Worm (Caenorhabditis elegans) whole organism, L2 larva: ENCODE measurements around the gene T05C12.9.

ENCODE experiments used
- C34F6.9 ChIP-seq: fragments of 150-350 bp; optimal IDR thresholded peaks from 2 replicates; lab custom pipeline; 2014; ENCODE audit warnings: missing biosample characterization, missing genetic modification characterization
- F13H6.1 ChIP-seq: sonication (generic microtip); optimal IDR thresholded peaks from 2 replicates; lab custom pipeline; 2016; ENCODE audit warnings: missing genetic modification characterization, missing compliant biosample characterization
- R02D3.7 ChIP-seq: fragments of 150-350 bp; optimal IDR thresholded peaks from 2 replicates; lab custom pipeline; 2014; ENCODE audit warnings: missing biosample characterization, missing genetic modification characterization
- Y55F3AM.14 ChIP-seq: fragments of 200-800 bp; sonication (Bioruptor generic); optimal IDR thresholded peaks from 2 replicates; lab custom pipeline; 2018; ENCODE audit warnings: mild to moderate bottlenecking, missing genetic modification characterization, missing compliant biosample characterization
- ZK546.5 ChIP-seq: sonication (generic microtip); optimal IDR thresholded peaks from 2 replicates; lab custom pipeline; 2017; ENCODE audit warnings: missing biosample characterization, missing genetic modification characterization
- alr-1 ChIP-seq: fragments of 150-350 bp; optimal IDR thresholded peaks from 2 replicates; lab custom pipeline; 2014; ENCODE audit warnings: missing biosample characterization, missing genetic modification characterization
- aly-2 ChIP-seq: fragments of 150-350 bp; optimal IDR thresholded peaks from 2 replicates; lab custom pipeline; 2014; ENCODE audit warnings: missing biosample characterization, missing genetic modification characterization
- ama-1 ChIP-seq: fragments of 150-350 bp; optimal IDR thresholded peaks from 2 replicates; lab custom pipeline; 2018; ENCODE audit warnings: inconsistent platforms
- blmp-1 ChIP-seq: sonication (generic microtip); optimal IDR thresholded peaks from 2 replicates; lab custom pipeline; 2017; ENCODE audit warnings: missing genetic modification characterization, mild to moderate bottlenecking, missing compliant biosample characterization, antibody characterized with exemption, moderate library complexity; ENCODE audit not compliant: insufficient read depth
- ceh-16 ChIP-seq: fragments of 150-350 bp; optimal IDR thresholded peaks from 2 replicates; lab custom pipeline; 2014; ENCODE audit warnings: missing biosample characterization, missing genetic modification characterization
- ceh-82 ChIP-seq: fragments of 150-350 bp; optimal IDR thresholded peaks from 2 replicates; lab custom pipeline; 2014; ENCODE audit warnings: missing biosample characterization, missing genetic modification characterization
- crh-2 ChIP-seq: sonication (generic microtip); optimal IDR thresholded peaks from 2 replicates; lab custom pipeline; 2017; ENCODE audit warnings: missing biosample characterization, missing genetic modification characterization
- dmd-4 ChIP-seq: sonication (generic microtip); optimal IDR thresholded peaks from 2 replicates; lab custom pipeline; 2017; ENCODE audit warnings: missing biosample characterization, missing genetic modification characterization
- egl-27 ChIP-seq: sonication (generic microtip); optimal IDR thresholded peaks from 3 replicates; lab custom pipeline; 2017; ENCODE audit warnings: missing biosample characterization, missing genetic modification reagents, missing genetic modification characterization
- elt-1 ChIP-seq: fragments of 150-350 bp; optimal IDR thresholded peaks from 2 replicates; lab custom pipeline; 2014; ENCODE audit warnings: missing biosample characterization, missing genetic modification characterization
- elt-3 ChIP-seq: sonication (generic microtip); optimal IDR thresholded peaks from 2 replicates; lab custom pipeline; 2017; ENCODE audit warnings: missing biosample characterization, missing genetic modification characterization
- fos-1 ChIP-seq: fragments of 150-350 bp; optimal IDR thresholded peaks from 2 replicates; lab custom pipeline; 2014; ENCODE audit warnings: missing biosample characterization, missing genetic modification characterization
- gmeb-1 ChIP-seq: fragments of 150-350 bp; optimal IDR thresholded peaks from 2 replicates; lab custom pipeline; 2014; ENCODE audit warnings: missing biosample characterization, missing genetic modification characterization
- lin-11 ChIP-seq: fragments of 150-350 bp; sonication (generic microtip); optimal IDR thresholded peaks from 2 replicates; lab custom pipeline; 2014; ENCODE audit warnings: missing biosample characterization, missing genetic modification characterization, inconsistent platforms, mixed read lengths
- lin-13 ChIP-seq: fragments of 150-350 bp; optimal IDR thresholded peaks from 2 replicates; lab custom pipeline; 2014; ENCODE audit warnings: missing biosample characterization, missing genetic modification reagents, missing genetic modification characterization
- lin-39 ChIP-seq: fragments of 150-350 bp; optimal IDR thresholded peaks from 2 replicates; lab custom pipeline; 2014; ENCODE audit warnings: missing biosample characterization, missing genetic modification reagents, missing genetic modification characterization
- lsy-2 ChIP-seq, 2 experiments: fragments of 150-350 bp in 1 of 2; sonication (generic microtip) in 1 of 2; optimal IDR thresholded peaks; 2 replicates each; lab custom pipeline; 2014 to 2017; ENCODE audit warnings: missing biosample characterization in 2 of 2, missing genetic modification characterization in 2 of 2
- mab-5 ChIP-seq: fragments of 150-350 bp; optimal IDR thresholded peaks from 2 replicates; lab custom pipeline; 2014; ENCODE audit warnings: missing biosample characterization, missing genetic modification characterization
- mbf-1 ChIP-seq: sonication (generic microtip); optimal IDR thresholded peaks from 2 replicates; lab custom pipeline; 2017; ENCODE audit warnings: missing biosample characterization, missing genetic modification characterization
- mdl-1 ChIP-seq, 2 experiments: fragments of 150-350 bp in 1 of 2; sonication (generic microtip) in 1 of 2; optimal IDR thresholded peaks; 2 replicates each; lab custom pipeline; 2017; ENCODE audit warnings: missing biosample characterization in 2 of 2, missing genetic modification characterization in 2 of 2
- nhr-10 ChIP-seq: sonication (generic microtip); optimal IDR thresholded peaks from 2 replicates; lab custom pipeline; 2017; ENCODE audit warnings: missing biosample characterization, missing genetic modification characterization
- nhr-11 ChIP-seq: fragments of 150-350 bp; optimal IDR thresholded peaks from 2 replicates; lab custom pipeline; 2014; ENCODE audit warnings: missing biosample characterization, missing genetic modification characterization
- nhr-12 ChIP-seq: fragments of 150-350 bp; optimal IDR thresholded peaks from 2 replicates; lab custom pipeline; 2014; ENCODE audit warnings: missing biosample characterization, missing genetic modification characterization
- nhr-129 ChIP-seq: fragments of 150-350 bp; optimal IDR thresholded peaks from 2 replicates; lab custom pipeline; 2014; ENCODE audit warnings: missing biosample characterization, missing genetic modification characterization
- nhr-21 ChIP-seq: fragments of 150-350 bp; optimal IDR thresholded peaks from 2 replicates; lab custom pipeline; 2014; ENCODE audit warnings: missing biosample characterization, missing genetic modification characterization
- nhr-23 ChIP-seq: fragments of 150-350 bp; optimal IDR thresholded peaks from 2 replicates; lab custom pipeline; 2014; ENCODE audit warnings: missing biosample characterization, missing genetic modification reagents, missing genetic modification characterization
- nhr-237 ChIP-seq: fragments of 150-350 bp; optimal IDR thresholded peaks from 2 replicates; lab custom pipeline; 2014; ENCODE audit warnings: missing biosample characterization, missing genetic modification characterization
- nhr-25 ChIP-seq: fragments of 150-350 bp; sonication (generic microtip); optimal IDR thresholded peaks from 3 replicates; lab custom pipeline; 2014; ENCODE audit warnings: missing biosample characterization, missing genetic modification characterization
- nhr-6 ChIP-seq: fragments of 150-350 bp; optimal IDR thresholded peaks from 2 replicates; lab custom pipeline; 2014; ENCODE audit warnings: missing biosample characterization, missing genetic modification characterization
- nhr-77 ChIP-seq: fragments of 150-350 bp; optimal IDR thresholded peaks from 2 replicates; lab custom pipeline; 2014; ENCODE audit warnings: missing biosample characterization, missing genetic modification characterization
- peb-1 ChIP-seq: fragments of 150-350 bp; optimal IDR thresholded peaks from 2 replicates; lab custom pipeline; 2014; ENCODE audit warnings: missing biosample characterization, missing genetic modification characterization
- sem-4 ChIP-seq: fragments of 150-350 bp; optimal IDR thresholded peaks from 2 replicates; lab custom pipeline; 2014; ENCODE audit warnings: missing biosample characterization, missing genetic modification reagents, missing genetic modification characterization
- skn-1 ChIP-seq: sonication (generic microtip); optimal IDR thresholded peaks from 2 replicates; lab custom pipeline; 2017; ENCODE audit warnings: missing biosample characterization, missing genetic modification characterization
- sma-3 ChIP-seq: sonication (generic microtip); optimal IDR thresholded peaks from 2 replicates; lab custom pipeline; 2016; ENCODE audit warnings: missing genetic modification reagents, missing genetic modification characterization, missing compliant biosample characterization
- sma-9 ChIP-seq, 2 experiments: fragments of 150-350 bp in 1 of 2; sonication (generic microtip) in 1 of 2; optimal IDR thresholded peaks; 2 replicates each; lab custom pipeline; 2014 to 2016; ENCODE audit warnings: missing genetic modification characterization in 2 of 2, mild to moderate bottlenecking in 1 of 2, missing biosample characterization in 1 of 2, missing compliant biosample characterization in 1 of 2, missing genetic modification reagents in 1 of 2, moderate library complexity in 1 of 2
- snpc-4 ChIP-seq: fragments of 150-350 bp; optimal IDR thresholded peaks from 2 replicates; lab custom pipeline; 2014; ENCODE audit warnings: missing biosample characterization, missing genetic modification characterization
- unc-39 ChIP-seq: fragments of 150-350 bp; optimal IDR thresholded peaks from 2 replicates; lab custom pipeline; 2014; ENCODE audit warnings: missing biosample characterization, missing genetic modification characterization
- unc-55 ChIP-seq: fragments of 150-350 bp; sonication (generic microtip); optimal IDR thresholded peaks from 3 replicates; lab custom pipeline; 2014; ENCODE audit warnings: missing biosample characterization, missing genetic modification reagents, missing genetic modification characterization
- unc-62 ChIP-seq: fragments of 150-350 bp; optimal IDR thresholded peaks from 2 replicates; lab custom pipeline; 2014; ENCODE audit warnings: missing biosample characterization, missing genetic modification reagents, missing genetic modification characterization
- zag-1 ChIP-seq: fragments of 150-350 bp; optimal IDR thresholded peaks from 2 replicates; lab custom pipeline; 2014; ENCODE audit warnings: missing biosample characterization, missing genetic modification characterization
- ztf-1 ChIP-seq: fragments of 200-800 bp; sonication (Bioruptor generic); conservative IDR thresholded peaks from 2 replicates; pipeline ENCODE4 v1.3.6; 2022; ENCODE audit warnings: missing genetic modification characterization, missing compliant biosample characterization
- ztf-11 ChIP-seq: sonication (generic microtip); optimal IDR thresholded peaks from 2 replicates; lab custom pipeline; 2017; ENCODE audit warnings: missing biosample characterization, missing genetic modification characterization
- ztf-4 ChIP-seq: fragments of 150-350 bp; optimal IDR thresholded peaks from 2 replicates; lab custom pipeline; 2014; ENCODE audit warnings: missing biosample characterization, missing genetic modification characterization

Gene T05C12.9

ce11 chrII:8160916-8161315, 32.1 kb downstream of the T05C12.9 start:
- no peak for TF ChIP-seq nhr-25 (tag; lab: Kevin White, UChicago)
- no peak for TF ChIP-seq ceh-82 (tag; lab: Kevin White, UChicago)
- TF ChIP-seq nhr-10 (tag; lab: Kevin White, UChicago), result no peak
- TF ChIP-seq, all 48 proteins: peak for 0

ce11 chrII:8157991-8158390, 35.0 kb downstream of the T05C12.9 start, which contains the start of gene pch-2:
pch-2 (plus strand) TSS chrII:8158349.
- TF ChIP-seq mab-5 (no peak), skn-1 (tag; lab: Kevin White, UChicago) (no peak), egl-27 (no peak), ceh-82 (tag; lab: Kevin White, UChicago) (no peak), C34F6.9 (tag; lab: Kevin White, UChicago) (peak; percentile 47), lin-39 (tag; lab: Kevin White, UChicago) (no peak), nhr-77 (tag; lab: Kevin White, UChicago) (no peak), sma-3 (no peak), ceh-16 (no peak), snpc-4 (tag; lab: Kevin White, UChicago) (no peak), nhr-10 (tag; lab: Kevin White, UChicago) (no peak), unc-62 (no peak), ztf-1 (GFP tag; lab: Robert Waterston, UW) (no peak), nhr-129 (tag; lab: Kevin White, UChicago) (peak; percentile 44), ztf-4 (tag; lab: Kevin White, UChicago) (no peak), mbf-1 (tag; lab: Kevin White, UChicago) (no peak), dmd-4 (tag; lab: Kevin White, UChicago) (no peak), nhr-11 (tag; lab: Kevin White, UChicago) (no peak), ama-1 (lab: Kevin White, UChicago) (no peak), mdl-1 (tag; optimal IDR thresholded peaks at IDR 0.05; lab: Kevin White, UChicago) (no peak), peb-1 (tag; lab: Kevin White, UChicago) (no peak), F13H6.1 (no peak), unc-39 (tag; lab: Kevin White, UChicago) (no peak), sma-9 (GFP tag; optimal IDR thresholded peaks at IDR 0.05; lab: Kevin White, UChicago) (peak; percentile 53), sma-9 (tag; optimal IDR thresholded peaks at IDR 0.05; lab: Kevin White, UChicago) (no peak), gmeb-1 (peak; percentile 83), aly-2 (tag; lab: Kevin White, UChicago) (no peak), lin-11 (tag; lab: Kevin White, UChicago) (peak; percentile 8), R02D3.7 (no peak), sem-4 (no peak), nhr-25 (tag; lab: Kevin White, UChicago) (no peak), ZK546.5 (tag; lab: Kevin White, UChicago) (no peak), nhr-237 (no peak), zag-1 (tag; lab: Kevin White, UChicago) (no peak), lsy-2 (tag; optimal IDR thresholded peaks at IDR 0.05; lab: Kevin White, UChicago) (peak; percentile 19 to 90), nhr-21 (peak; percentile 14), ztf-11 (no peak), lin-13 (GFP tag; lab: Kevin White, UChicago) (no peak), alr-1 (tag; lab: Kevin White, UChicago) (no peak), nhr-6 (tag; lab: Kevin White, UChicago) (no peak), fos-1 (tag; lab: Kevin White, UChicago) (peak; percentile 9), nhr-12 (tag; lab: Kevin White, UChicago) (no peak), elt-1 (tag; lab: Kevin White, UChicago) (no peak), Y55F3AM.14 (GFP tag; lab: Kevin White, UChicago) (no peak), unc-55 (no peak), elt-3 (no peak), blmp-1 (tag; lab: Kevin White, UChicago) (no peak), crh-2 (peak; percentile 41), nhr-23 (tag; lab: Kevin White, UChicago) (no peak)
